Worm (Caenorhabditis elegans) whole organism, L4 larva: ENCODE results near the gene lbp-9.

Experiments used
- F10B5.3 ChIP-seq: sonication (generic microtip); optimal IDR thresholded peaks from 2 replicates; lab custom pipeline; 2016; ENCODE audit warnings: mild to moderate bottlenecking, missing genetic modification characterization, missing compliant biosample characterization
- F26F4.8 ChIP-seq: fragments of 200-800 bp; sonication (Bioruptor generic); conservative IDR thresholded peaks from 2 replicates; pipeline ENCODE4 v1.3.6; 2022; ENCODE audit warnings: missing genetic modification characterization, missing compliant biosample characterization
- R02D3.7 ChIP-seq: fragments of 150-350 bp; sonication (generic microtip); optimal IDR thresholded peaks from 3 replicates; lab custom pipeline; 2014; ENCODE audit warnings: missing biosample characterization, missing genetic modification characterization
- T26A8.4 ChIP-seq: fragments of 200-800 bp; sonication (Bioruptor generic); IDR thresholded peaks from 2 replicates; pipeline ENCODE4 v1.3.6; 2022; ENCODE audit warnings: missing genetic modification characterization, missing compliant biosample characterization
- Y105C5A.15 ChIP-seq: fragments of 200-800 bp; sonication (Bioruptor generic); IDR thresholded peaks from 2 replicates; pipeline ENCODE4 v1.3.6; 2022; ENCODE audit warnings: missing genetic modification characterization, missing compliant biosample characterization
- Y48G9A.11 ChIP-seq: fragments of 200-800 bp; sonication (Bioruptor generic); IDR thresholded peaks from 2 replicates; pipeline ENCODE4 v1.3.6; 2022; ENCODE audit warnings: missing genetic modification reagents, missing genetic modification characterization, missing compliant biosample characterization
- aha-1 ChIP-seq: fragments of 150-350 bp; peaks from one replicate; lab custom pipeline; 2014; ENCODE audit warnings: missing biosample characterization, missing genetic modification characterization
- ceh-28 ChIP-seq: fragments of 150-350 bp; optimal IDR thresholded peaks from 2 replicates; lab custom pipeline; 2014; ENCODE audit warnings: missing biosample characterization, missing genetic modification reagents, missing genetic modification characterization
- ceh-32 ChIP-seq: sonication (generic microtip); optimal IDR thresholded peaks from 2 replicates; lab custom pipeline; 2016; ENCODE audit warnings: mild to moderate bottlenecking, missing genetic modification characterization, missing compliant biosample characterization; ENCODE audit not compliant: poor library complexity
- ces-1 ChIP-seq: fragments of 150-350 bp; sonication (generic microtip); optimal IDR thresholded peaks from 4 replicates; lab custom pipeline; 2014; ENCODE audit warnings: missing biosample characterization, missing genetic modification reagents, missing genetic modification characterization
- daf-19 ChIP-seq: fragments of 200-800 bp; sonication (Bioruptor generic); conservative IDR thresholded peaks from 2 replicates; pipeline ENCODE4 v1.3.6; 2022; ENCODE audit warnings: missing genetic modification characterization, missing compliant biosample characterization
- dmd-6 ChIP-seq: fragments of 200-800 bp; sonication (Bioruptor generic); IDR thresholded peaks from 2 replicates; pipeline ENCODE4 v1.3.6; 2022; ENCODE audit warnings: missing genetic modification reagents, missing genetic modification characterization, missing compliant biosample characterization
- dmd-9 ChIP-seq: fragments of 200-800 bp; sonication (Bioruptor generic); IDR thresholded peaks from 2 replicates; pipeline ENCODE4 v1.3.6; 2022; ENCODE audit warnings: missing genetic modification reagents, missing genetic modification characterization, missing compliant biosample characterization
- fkh-10 ChIP-seq: fragments of 150-350 bp; optimal IDR thresholded peaks from 2 replicates; lab custom pipeline; 2014; ENCODE audit warnings: missing biosample characterization, missing genetic modification reagents, missing genetic modification characterization
- fos-1 ChIP-seq: fragments of 150-350 bp; optimal IDR thresholded peaks from 2 replicates; lab custom pipeline; 2014; ENCODE audit warnings: missing biosample characterization, missing genetic modification characterization
- hif-1 ChIP-seq, 2 experiments: sonication (generic microtip); optimal IDR thresholded peaks; 2 replicates each; lab custom pipeline; 2016 to 2017; ENCODE audit warnings: missing compliant biosample characterization in 2 of 2, missing genetic modification characterization in 2 of 2, missing genetic modification reagents in 2 of 2, missing genotype in 2 of 2, mild to moderate bottlenecking in 1 of 2
- jun-1 ChIP-seq: fragments of 150-350 bp; optimal IDR thresholded peaks from 2 replicates; lab custom pipeline; 2014; ENCODE audit warnings: missing biosample characterization, missing genetic modification reagents, missing genetic modification characterization
- lin-1 ChIP-seq: fragments of 200-800 bp; sonication (Bioruptor generic); IDR thresholded peaks from 2 replicates; pipeline ENCODE4 v1.3.6; 2022; ENCODE audit warnings: missing genetic modification reagents, missing genetic modification characterization, missing compliant biosample characterization
- lin-15B ChIP-seq: fragments of 150-350 bp; sonication (generic microtip); optimal IDR thresholded peaks from 3 replicates; lab custom pipeline; 2014; ENCODE audit warnings: missing biosample characterization, missing genetic modification characterization
- lin-39 ChIP-seq: fragments of 150-350 bp; optimal IDR thresholded peaks from 2 replicates; lab custom pipeline; 2014; ENCODE audit warnings: missing biosample characterization, missing genetic modification reagents, missing genetic modification characterization
- mdl-1 ChIP-seq, 2 experiments: fragments of 150-350 bp in 1 of 2; sonication (generic microtip) in 1 of 2; optimal IDR thresholded peaks; 2 replicates each; lab custom pipeline; 2014 to 2017; ENCODE audit warnings: missing biosample characterization in 2 of 2, missing genetic modification characterization in 2 of 2
- mxl-2 ChIP-seq: fragments of 200-800 bp; sonication (Bioruptor generic); conservative IDR thresholded peaks from 2 replicates; pipeline ENCODE4 v1.3.6; 2022; ENCODE audit warnings: missing genetic modification reagents, missing genetic modification characterization, missing compliant biosample characterization
- nhr-10 ChIP-seq: fragments of 150-350 bp; optimal IDR thresholded peaks from 2 replicates; lab custom pipeline; 2014; ENCODE audit warnings: missing biosample characterization, missing genetic modification characterization
- nhr-102 ChIP-seq: sonication (generic microtip); optimal IDR thresholded peaks from 2 replicates; lab custom pipeline; 2016; ENCODE audit warnings: mild to moderate bottlenecking, missing genetic modification characterization, moderate library complexity, missing compliant biosample characterization
- nhr-11 ChIP-seq: fragments of 150-350 bp; optimal IDR thresholded peaks from 2 replicates; lab custom pipeline; 2014; ENCODE audit warnings: missing biosample characterization, missing genetic modification characterization
- nhr-111 ChIP-seq: fragments of 200-800 bp; sonication (Bioruptor generic); optimal IDR thresholded peaks from 2 replicates; lab custom pipeline; 2018; ENCODE audit warnings: mild to moderate bottlenecking, missing genetic modification characterization, missing compliant biosample characterization
- nhr-28 ChIP-seq: fragments of 150-350 bp; optimal IDR thresholded peaks from 2 replicates; lab custom pipeline; 2014; ENCODE audit warnings: missing biosample characterization, missing genetic modification characterization
- nhr-42 ChIP-seq: fragments of 200-800 bp; sonication (Bioruptor generic); IDR thresholded peaks from 2 replicates; pipeline ENCODE4 v1.3.6; 2022; ENCODE audit warnings: missing genetic modification characterization, missing compliant biosample characterization
- nhr-77 ChIP-seq: fragments of 150-350 bp; optimal IDR thresholded peaks from 2 replicates; lab custom pipeline; 2014; ENCODE audit warnings: missing biosample characterization, missing genetic modification characterization
- pha-4 ChIP-seq, 2 experiments: fragments of 150-350 bp in 1 of 2; fragments of 200-800 bp in 1 of 2; sonication (Bioruptor generic) in 1 of 2; IDR thresholded peaks in 1 of 2; optimal IDR thresholded peaks in 1 of 2; 2 replicates each; pipeline versions ENCODE4 v1.3.6 to Lab custom; 2014 to 2022; ENCODE audit warnings: missing genetic modification characterization in 2 of 2, missing genetic modification reagents in 2 of 2, missing biosample characterization in 1 of 2, missing compliant biosample characterization in 1 of 2
- php-3 ChIP-seq: fragments of 200-800 bp; sonication (Bioruptor generic); IDR thresholded peaks from 2 replicates; pipeline ENCODE4 v1.3.6; 2022; ENCODE audit warnings: missing genetic modification reagents, missing genetic modification characterization, missing compliant biosample characterization
- pqm-1 ChIP-seq: sonication (generic microtip); optimal IDR thresholded peaks from 2 replicates; lab custom pipeline; 2017; ENCODE audit warnings: missing biosample characterization, missing genetic modification characterization
- set-16 ChIP-seq: fragments of 200-800 bp; sonication (Bioruptor generic); IDR thresholded peaks from 2 replicates; pipeline ENCODE4 v1.3.6; 2022; ENCODE audit warnings: missing genetic modification reagents, missing genetic modification characterization, missing compliant biosample characterization
- snpc-4 ChIP-seq: fragments of 150-350 bp; optimal IDR thresholded peaks from 2 replicates; lab custom pipeline; 2014; ENCODE audit warnings: missing biosample characterization, missing genetic modification characterization
- unc-62 ChIP-seq, 3 experiments: fragments of 150-350 bp in 1 of 3; sonication (generic microtip); optimal IDR thresholded peaks in 2 of 3; peaks in 1 of 3; 1 replicate in 1 of 3; 2 replicates in 2 of 3; lab custom pipeline; 2014 to 2017; ENCODE audit warnings: missing biosample characterization in 3 of 3, missing genetic modification characterization in 3 of 3, missing genetic modification reagents in 3 of 3, missing genotype in 1 of 3
- zfp-2 ChIP-seq: sonication (generic microtip); optimal IDR thresholded peaks from 2 replicates; lab custom pipeline; 2016; ENCODE audit warnings: mild to moderate bottlenecking, missing genetic modification characterization, missing compliant biosample characterization
- zfp-3 ChIP-seq: fragments of 200-800 bp; sonication (Bioruptor generic); conservative IDR thresholded peaks from 2 replicates; pipeline ENCODE4 v1.3.6; 2022; ENCODE audit warnings: missing genetic modification reagents, missing genetic modification characterization, missing compliant biosample characterization
- zip-2 ChIP-seq: fragments of 150-350 bp; optimal IDR thresholded peaks from 2 replicates; lab custom pipeline; 2014; ENCODE audit warnings: missing biosample characterization, missing genetic modification characterization

Gene lbp-9

ce11 chrV:2050136-2050535 lies 18.1 kb upstream of the lbp-9 start, which contains the start of gene comt-4:
Gene comt-4 (minus strand): TSS chrV:2050185.
- TF ChIP-seq nhr-77 (tag; lab: Kevin White, UChicago) (peak; percentile 10), hif-1 (tag; optimal IDR thresholded peaks at IDR 0.05; lab: Kevin White, UChicago) (peak in 1 of 2 experiments; percentile 85), nhr-111 (GFP tag; lab: Kevin White, UChicago) (no peak), ces-1 (GFP tag; lab: Kevin White, UChicago) (no peak), unc-62 (GFP tag; optimal IDR thresholded peaks at IDR 0.05 in 1 of 2; lab: Kevin White, UChicago) (peak in 1 of 2 experiments; percentile 42), unc-62 (tag; optimal IDR thresholded peaks at IDR 0.05; lab: Kevin White, UChicago) (no peak), lin-15B (tag; lab: Kevin White, UChicago) (no peak), nhr-42 (GFP tag; lab: Robert Waterston, UW) (no peak), nhr-11 (no peak), aha-1 (tag; lab: Kevin White, UChicago) (no peak), mdl-1 (tag; optimal IDR thresholded peaks at IDR 0.05; lab: Kevin White, UChicago) (no peak), nhr-28 (tag; lab: Kevin White, UChicago) (peak; percentile 75), nhr-10 (tag; lab: Kevin White, UChicago) (no peak), dmd-6 (GFP tag; lab: Robert Waterston, UW) (peak; percentile 63), R02D3.7 (tag; lab: Kevin White, UChicago) (no peak), ceh-32 (tag; lab: Kevin White, UChicago) (no peak), pqm-1 (tag; lab: Kevin White, UChicago) (no peak), ceh-28 (tag; lab: Kevin White, UChicago) (no peak), snpc-4 (tag; lab: Kevin White, UChicago) (no peak), lin-39 (tag; lab: Kevin White, UChicago) (no peak), dmd-9 (no peak), zfp-3 (GFP tag; lab: Robert Waterston, UW) (no peak)

ce11 chrV:2050790-2051189 lies 17.5 kb upstream of the lbp-9 start:
- TF ChIP-seq mxl-2 (GFP tag; lab: Robert Waterston, UW) (0 out of 2 replicates have a peak, but pooled peaks have one; percentile 19), hif-1 (tag; optimal IDR thresholded peaks at IDR 0.05; lab: Kevin White, UChicago) (no peak), Y105C5A.15 (GFP tag; lab: Robert Waterston, UW) (0 out of 2 replicates have a peak, but pooled peaks have one; percentile 29), R02D3.7 (tag; lab: Kevin White, UChicago) (no peak), Y48G9A.11 (GFP tag; lab: Robert Waterston, UW) (no peak), pha-4 (GFP tag; IDR thresholded peaks at IDR 0.05; lab: Robert Waterston, UW) (peak; percentile 62; the same call in 1 of the 2 replicates), pha-4 (tag; optimal IDR thresholded peaks at IDR 0.05; lab: Kevin White, UChicago) (no peak), lin-1 (no peak), set-16 (GFP tag; lab: Robert Waterston, UW) (peak; percentile 98), jun-1 (tag; lab: Kevin White, UChicago) (no peak), php-3 (no peak)

- TF ChIP-seq nhr-102 (tag; lab: Kevin White, UChicago), result no peak
- no peak for TF ChIP-seq T26A8.4
- no peak for TF ChIP-seq F26F4.8 (GFP tag; lab: Robert Waterston, UW)
- TF ChIP-seq fkh-10 (GFP tag; lab: Kevin White, UChicago), result no peak
- no peak for TF ChIP-seq zip-2 (tag; lab: Kevin White, UChicago)
- no peak for TF ChIP-seq dmd-9
- no peak for TF ChIP-seq F10B5.3 (tag; lab: Kevin White, UChicago)
- TF ChIP-seq fos-1, result no peak
- no peak for TF ChIP-seq daf-19 (GFP tag; lab: Robert Waterston, UW)
- no peak for TF ChIP-seq zfp-2 (tag; lab: Kevin White, UChicago)
- no peak for TF ChIP-seq ceh-28 (tag; lab: Kevin White, UChicago)
- TF ChIP-seq, all 104 proteins: peak for 0
Measured at ce11 chrV:2051507-2051906, 16.7 kb upstream of the lbp-9 start, which contains the start of gene Y40B10A.11. Gene Y40B10A.11 (minus strand): TSS chrV:2051607.
